Fruit fly (Drosophila melanogaster) whole organism, embryonic: ENCODE data around the gene CG17717.
A peak's percentile ranks its signal among the peaks of the same experiment; 100 is the strongest.

Experiments used
- Ada2b ChIP-seq: fragments of 200-800 bp; sonication (Bioruptor generic); IDR thresholded peaks from 2 replicates; pipeline ENCODE4 v1.3.6; 2022; ENCODE audit warnings: missing biosample characterization, missing genetic modification characterization
- Atf6 ChIP-seq: fragments of 200-800 bp; sonication (Bioruptor generic); IDR thresholded peaks from 2 replicates; pipeline ENCODE4 v1.3.6; 2022; ENCODE audit warnings: missing biosample characterization, missing genetic modification characterization
- B-H2 ChIP-seq: fragments of 200-800 bp; sonication (Bioruptor generic); optimal IDR thresholded peaks from 2 replicates; lab custom pipeline; 2018; ENCODE audit warnings: missing biosample characterization, mild to moderate bottlenecking, missing genetic modification characterization
- CG10267 ChIP-seq: fragments of 200-800 bp; sonication (Bioruptor generic); optimal IDR thresholded peaks from 2 replicates; lab custom pipeline; 2018; ENCODE audit warnings: missing biosample characterization, mild to moderate bottlenecking, missing genetic modification characterization, moderate library complexity
- CG10366 ChIP-seq: fragments of 200-800 bp; sonication (Bioruptor generic); IDR thresholded peaks from 2 replicates; pipeline ENCODE4 v1.3.6; 2022; ENCODE audit warnings: missing biosample characterization, missing genetic modification characterization
- CG11560 ChIP-seq: fragments of 200-800 bp; sonication (Bioruptor generic); IDR thresholded peaks from 3 replicates; pipeline ENCODE4 v1.3.6; 2022; ENCODE audit warnings: missing biosample characterization, missing genetic modification characterization
- CG11695 ChIP-seq: fragments of 200-800 bp; sonication (Bioruptor generic); IDR thresholded peaks from 3 replicates; pipeline ENCODE4 v1.3.6; 2022; ENCODE audit warnings: missing biosample characterization, missing genetic modification characterization
- CG12104 ChIP-seq: fragments of 200-800 bp; sonication (Bioruptor generic); optimal IDR thresholded peaks from 3 replicates; lab custom pipeline; 2016; ENCODE audit warnings: missing biosample characterization, missing genetic modification characterization
- CG12299 ChIP-seq: fragments of 200-800 bp; sonication (Bioruptor generic); optimal IDR thresholded peaks from 2 replicates; lab custom pipeline; 2018; ENCODE audit warnings: missing biosample characterization, mild to moderate bottlenecking, missing genetic modification characterization
- CG13123 ChIP-seq: fragments of 200-800 bp; sonication (Bioruptor generic); optimal IDR thresholded peaks from 2 replicates; lab custom pipeline; 2016; ENCODE audit warnings: missing biosample characterization, missing genetic modification characterization
- CG13894 ChIP-seq: fragments of 200-800 bp; sonication (Bioruptor generic); optimal IDR thresholded peaks from 3 replicates; lab custom pipeline; 2018; ENCODE audit warnings: missing biosample characterization, mild to moderate bottlenecking, missing genetic modification characterization, moderate library complexity
- CG14965 ChIP-seq: fragments of 200-800 bp; sonication (Bioruptor generic); optimal IDR thresholded peaks from 2 replicates; lab custom pipeline; 2016; ENCODE audit warnings: missing biosample characterization, missing genetic modification characterization, borderline replicate concordance
- CG15696 ChIP-seq: fragments of 200-800 bp; sonication (Bioruptor generic); optimal IDR thresholded peaks from 2 replicates; lab custom pipeline; 2019; ENCODE audit warnings: missing biosample characterization, mild to moderate bottlenecking, missing genetic modification characterization, moderate library complexity
- CG1603 ChIP-seq: fragments of 200-800 bp; sonication (Bioruptor generic); optimal IDR thresholded peaks from 2 replicates; lab custom pipeline; 2019; ENCODE audit warnings: missing biosample characterization, mild to moderate bottlenecking, missing genetic modification characterization, moderate library complexity
- CG17829 ChIP-seq: fragments of 200-800 bp; optimal IDR thresholded peaks from 2 replicates; lab custom pipeline; 2019; ENCODE audit warnings: missing biosample characterization, mild to moderate bottlenecking, missing genetic modification characterization, moderate library complexity
- CG2116 ChIP-seq: fragments of 200-800 bp; sonication (Bioruptor generic); optimal IDR thresholded peaks from 3 replicates; lab custom pipeline; 2018; ENCODE audit warnings: missing biosample characterization, mild to moderate bottlenecking, missing genetic modification characterization
- CG2712 ChIP-seq: fragments of 200-800 bp; optimal IDR thresholded peaks from 3 replicates; lab custom pipeline; 2019; ENCODE audit warnings: missing biosample characterization, mild to moderate bottlenecking, missing genetic modification characterization, moderate library complexity
- CG34376 ChIP-seq: fragments of 200-800 bp; sonication (Bioruptor generic); optimal IDR thresholded peaks from 2 replicates; lab custom pipeline; 2018; ENCODE audit warnings: missing biosample characterization, mild to moderate bottlenecking, missing genetic modification characterization
- CG4328 ChIP-seq: fragments of 200-800 bp; sonication (Bioruptor generic); optimal IDR thresholded peaks from 3 replicates; lab custom pipeline; 2017; ENCODE audit warnings: missing biosample characterization, missing genetic modification reagents, missing genetic modification characterization
- CG7556 ChIP-seq: fragments of 200-800 bp; sonication (Bioruptor generic); optimal IDR thresholded peaks from 2 replicates; lab custom pipeline; 2017; ENCODE audit warnings: missing biosample characterization, mild to moderate bottlenecking, missing genetic modification characterization
- CG8388 ChIP-seq: fragments of 200-800 bp; sonication (Bioruptor generic); optimal IDR thresholded peaks from 2 replicates; lab custom pipeline; 2019; ENCODE audit warnings: missing biosample characterization, mild to moderate bottlenecking, missing genetic modification characterization, moderate library complexity
- CG9727 ChIP-seq: fragments of 200-800 bp; sonication (Bioruptor generic); optimal IDR thresholded peaks from 3 replicates; lab custom pipeline; 2017; ENCODE audit warnings: missing biosample characterization, mild to moderate bottlenecking, missing genetic modification characterization
- CG9817 ChIP-seq: fragments of 200-800 bp; sonication (Bioruptor generic); optimal IDR thresholded peaks from 2 replicates; lab custom pipeline; 2018; ENCODE audit warnings: missing biosample characterization, mild to moderate bottlenecking, missing genetic modification characterization, moderate library complexity
- CTCF ChIP-seq: fragments of 200-800 bp; sonication (Bioruptor generic); optimal IDR thresholded peaks from 2 replicates; lab custom pipeline; 2017; ENCODE audit warnings: missing biosample characterization, mild to moderate bottlenecking, missing genetic modification characterization, moderate library complexity
- CoRest ChIP-seq: fragments of 200-800 bp; sonication (Bioruptor generic); optimal IDR thresholded peaks from 3 replicates; lab custom pipeline; 2018; ENCODE audit warnings: missing biosample characterization, mild to moderate bottlenecking, missing genetic modification characterization, moderate library complexity
- Dek ChIP-seq: fragments of 200-800 bp; sonication (Bioruptor generic); optimal IDR thresholded peaks from 3 replicates; lab custom pipeline; 2019; ENCODE audit warnings: missing biosample characterization, mild to moderate bottlenecking, missing genetic modification characterization, moderate library complexity
- Eip74EF ChIP-seq, 2 experiments: fragments of 200-800 bp in 1 of 2; fragments of >200 bp in 1 of 2; sonication (Bioruptor generic) in 1 of 2; optimal IDR thresholded peaks; 2 replicates each; lab custom pipeline; 2017 to 2019; ENCODE audit warnings: missing biosample characterization in 2 of 2, missing genetic modification characterization in 2 of 2, mild to moderate bottlenecking in 1 of 2, moderate library complexity in 1 of 2
- H15 ChIP-seq: fragments of 200-800 bp; sonication (Bioruptor generic); IDR thresholded peaks from 3 replicates; pipeline ENCODE4 v1.3.6; 2022; ENCODE audit warnings: missing biosample characterization, missing genetic modification characterization
- Hsf ChIP-seq: fragments of 200-800 bp; sonication (Bioruptor generic); optimal IDR thresholded peaks from 3 replicates; lab custom pipeline; 2016; ENCODE audit warnings: missing biosample characterization, missing genetic modification characterization
- Myb ChIP-seq: fragments of 200-800 bp; sonication (Bioruptor generic); optimal IDR thresholded peaks from 2 replicates; lab custom pipeline; 2016; ENCODE audit warnings: missing biosample characterization, missing genetic modification characterization
- Sox102F ChIP-seq: fragments of 200-800 bp; sonication (Bioruptor generic); optimal IDR thresholded peaks from 2 replicates; lab custom pipeline; 2018; ENCODE audit warnings: missing biosample characterization, mild to moderate bottlenecking, missing genetic modification characterization, moderate library complexity
- ap ChIP-seq: fragments of 200-800 bp; sonication (Bioruptor generic); IDR thresholded peaks from 2 replicates; pipeline ENCODE4 v1.3.6; 2022; ENCODE audit warnings: missing biosample characterization, missing genetic modification characterization
- ase ChIP-seq: fragments of 200-800 bp; sonication (Bioruptor generic); IDR thresholded peaks from 3 replicates; pipeline ENCODE4 v1.3.6; 2022; ENCODE audit warnings: missing biosample characterization, missing genetic modification characterization
- bigmax ChIP-seq: fragments of 200-800 bp; sonication (Bioruptor generic); optimal IDR thresholded peaks from 2 replicates; lab custom pipeline; 2018; ENCODE audit warnings: missing biosample characterization, mild to moderate bottlenecking, missing genetic modification characterization
- cwo ChIP-seq: fragments of 200-800 bp; sonication (Bioruptor generic); optimal IDR thresholded peaks from 3 replicates; lab custom pipeline; 2017; ENCODE audit warnings: missing biosample characterization, missing genetic modification characterization, mild to moderate bottlenecking, moderate library complexity, missing genetic modification reagents
- dmrt99B ChIP-seq: fragments of 200-800 bp; sonication (Bioruptor generic); optimal IDR thresholded peaks from 2 replicates; lab custom pipeline; 2018; ENCODE audit warnings: missing biosample characterization, mild to moderate bottlenecking, missing genetic modification characterization, moderate library complexity
- dpn ChIP-seq, 2 experiments: fragments of 200-800 bp; sonication (Bioruptor generic); optimal IDR thresholded peaks; 3 replicates each; lab custom pipeline; 2016; ENCODE audit warnings: missing biosample characterization in 2 of 2, missing genetic modification characterization in 2 of 2
- ewg ChIP-seq: fragments of 200-800 bp; sonication (Bioruptor generic); optimal IDR thresholded peaks from 3 replicates; lab custom pipeline; 2017; ENCODE audit warnings: mild to moderate bottlenecking, missing biosample characterization, missing genetic modification reagents, missing genetic modification characterization
- gcm ChIP-seq: fragments of 200-800 bp; sonication (Bioruptor generic); optimal IDR thresholded peaks from 2 replicates; lab custom pipeline; 2019; ENCODE audit warnings: missing biosample characterization, mild to moderate bottlenecking, missing genetic modification characterization, moderate library complexity
- gsb ChIP-seq: fragments of 200-800 bp; sonication (Bioruptor generic); IDR thresholded peaks from 2 replicates; pipeline ENCODE4 v1.3.6; 2022; ENCODE audit warnings: missing biosample characterization, missing genetic modification characterization
- kni ChIP-seq: fragments of 200-800 bp; sonication (Bioruptor generic); optimal IDR thresholded peaks from 3 replicates; lab custom pipeline; 2017; ENCODE audit warnings: mild to moderate bottlenecking, missing biosample characterization, missing genetic modification reagents, missing genetic modification characterization
- lab ChIP-seq: fragments of 200-800 bp; sonication (Bioruptor generic); optimal IDR thresholded peaks from 3 replicates; lab custom pipeline; 2017; ENCODE audit warnings: missing biosample characterization, missing genetic modification characterization, mild to moderate bottlenecking, moderate library complexity, missing genetic modification reagents
- pita ChIP-seq: fragments of 200-800 bp; sonication (Bioruptor generic); optimal IDR thresholded peaks from 2 replicates; lab custom pipeline; 2017; ENCODE audit warnings: missing biosample characterization, mild to moderate bottlenecking, missing genetic modification characterization
- seq ChIP-seq: fragments of 200-800 bp; sonication (Bioruptor generic); IDR thresholded peaks from 2 replicates; pipeline ENCODE4 v1.3.6; 2022; ENCODE audit warnings: missing biosample characterization, missing genetic modification characterization
- sisA ChIP-seq: fragments of 200-800 bp; sonication (Bioruptor generic); IDR thresholded peaks from 2 replicates; pipeline ENCODE4 v1.3.6; 2022; ENCODE audit warnings: missing biosample characterization, missing genetic modification characterization
- sob ChIP-seq: fragments of 200-800 bp; sonication (Bioruptor generic); IDR thresholded peaks from 2 replicates; pipeline ENCODE4 v1.3.6; 2022; ENCODE audit warnings: missing biosample characterization, missing genetic modification characterization
- tap ChIP-seq: fragments of 200-800 bp; optimal IDR thresholded peaks from 3 replicates; lab custom pipeline; 2019; ENCODE audit warnings: missing biosample characterization, mild to moderate bottlenecking, missing genetic modification characterization, moderate library complexity
- vfl ChIP-seq: fragments of 200-800 bp; sonication (Bioruptor generic); optimal IDR thresholded peaks from 2 replicates; lab custom pipeline; 2016; ENCODE audit warnings: missing biosample characterization, missing genetic modification characterization
- vvl ChIP-seq: fragments of 200-800 bp; sonication (Bioruptor generic); IDR thresholded peaks from 2 replicates; pipeline ENCODE4 v1.3.6; 2022; ENCODE audit warnings: missing biosample characterization, missing genetic modification characterization
- wek ChIP-seq: fragments of 200-800 bp; sonication (Bioruptor generic); optimal IDR thresholded peaks from 3 replicates; lab custom pipeline; 2018; ENCODE audit warnings: missing biosample characterization, mild to moderate bottlenecking, missing genetic modification characterization, moderate library complexity

Gene CG17717

dm6 chrX:6542331-6542730 is 46.8 kb upstream of the CG17717 start (continued):
- TF ChIP-seq CTCF: no peak
- TF ChIP-seq ewg (GFP tag; lab: Kevin White, UChicago): no peak
- TF ChIP-seq CG13123 (GFP tag; lab: Kevin White, UChicago): no peak
- peak; percentile 42; the same call in 1 of the 2 replicates for TF ChIP-seq sisA (GFP tag; lab: Robert Waterston, UW)
- TF ChIP-seq CG7556 (GFP tag; lab: Kevin White, UChicago): peak; percentile 31
- TF ChIP-seq gcm (GFP tag; lab: Kevin White, UChicago): peak; percentile 6
- TF ChIP-seq CG2116 (GFP tag; lab: Kevin White, UChicago): no peak
- peak; percentile 10 for TF ChIP-seq cwo (GFP tag; lab: Kevin White, UChicago)
- TF ChIP-seq B-H2 (GFP tag; lab: Kevin White, UChicago): no peak
- peak; percentile 41 for TF ChIP-seq CG8388 (GFP tag; lab: Kevin White, UChicago)
- TF ChIP-seq CG12104 (GFP tag; lab: Kevin White, UChicago): no peak
- peak; percentile 31 for TF ChIP-seq lab (GFP tag; lab: Kevin White, UChicago)
- TF ChIP-seq CG9817 (tag; lab: Kevin White, UChicago): peak; percentile 14
- TF ChIP-seq Sox102F (GFP tag; lab: Kevin White, UChicago): peak; percentile 73
- TF ChIP-seq sob (GFP tag; lab: Robert Waterston, UW): peak; percentile 63; the same call in 1 of the 2 replicates
- TF ChIP-seq wek (GFP tag; lab: Kevin White, UChicago): no peak
- TF ChIP-seq CG11695 (GFP tag; lab: Robert Waterston, UW): 0 out of 3 replicates have a peak, but pooled peaks have one; percentile 30
- TF ChIP-seq Eip74EF (GFP tag; optimal IDR thresholded peaks at IDR 0.05; lab: Kevin White, UChicago): peak in 1 of 2 experiments; percentile 44
- no peak for TF ChIP-seq bigmax (GFP tag; lab: Kevin White, UChicago)
- peak; percentile 80 for TF ChIP-seq dmrt99B (tag; lab: Kevin White, UChicago)
- TF ChIP-seq H15 (GFP tag; lab: Robert Waterston, UW): peak; percentile 65; the same call in 2 of the 3 replicates
- TF ChIP-seq CG17829 (tag; lab: Kevin White, UChicago): peak; percentile 33
- TF ChIP-seq dpn (GFP tag; optimal IDR thresholded peaks at IDR 0.05; lab: Kevin White, UChicago): peak in 1 of 2 experiments; percentile 37
- TF ChIP-seq Myb (GFP tag; lab: Kevin White, UChicago): no peak
- TF ChIP-seq kni (GFP tag; lab: Kevin White, UChicago): no peak
- TF ChIP-seq pita: no peak
- no peak for TF ChIP-seq gsb (GFP tag; lab: Robert Waterston, UW)
- TF ChIP-seq CoRest: peak; percentile 51
- TF ChIP-seq Atf6 (GFP tag; lab: Robert Waterston, UW): peak; percentile 38; the same call in 1 of the 2 replicates
- no peak for TF ChIP-seq CG9727 (GFP tag; lab: Kevin White, UChicago)
- no peak for TF ChIP-seq CG13894
- TF ChIP-seq CG12299 (tag; lab: Kevin White, UChicago): no peak
- TF ChIP-seq CG34376 (GFP tag; lab: Kevin White, UChicago): no peak
- peak; percentile 52 for TF ChIP-seq CG2712 (tag; lab: Kevin White, UChicago)
- peak; percentile 47; the same call in 1 of the 2 replicates for TF ChIP-seq CG10366 (GFP tag; lab: Robert Waterston, UW)
- TF ChIP-seq seq (GFP tag; lab: Robert Waterston, UW): 0 out of 2 replicates have a peak, but pooled peaks have one; percentile 10
- peak; percentile 34; the same call in 1 of the 3 replicates for TF ChIP-seq ase (GFP tag; lab: Robert Waterston, UW)
- TF ChIP-seq CG4328: no peak
- TF ChIP-seq CG14965: no peak
- TF ChIP-seq vfl (GFP tag; lab: Kevin White, UChicago): no peak
- no peak for TF ChIP-seq Dek (tag; lab: Kevin White, UChicago)
- TF ChIP-seq tap (tag; lab: Kevin White, UChicago): peak; percentile 45
- peak; percentile 12 for TF ChIP-seq Hsf (GFP tag; lab: Kevin White, UChicago)
- TF ChIP-seq CG1603 (tag; lab: Kevin White, UChicago): peak; percentile 53
- TF ChIP-seq CG10267 (tag; lab: Kevin White, UChicago): peak; percentile 26
- no peak for TF ChIP-seq CG11560 (tag; lab: Robert Waterston, UW)
- TF ChIP-seq Ada2b (GFP tag; lab: Robert Waterston, UW): 0 out of 2 replicates have a peak, but pooled peaks have one; percentile 28
- TF ChIP-seq vvl (GFP tag; lab: Robert Waterston, UW): peak; percentile 70
- TF ChIP-seq CG15696: no peak
- TF ChIP-seq ap: peak; percentile 24; the same call in 1 of the 2 replicates
